Worm (Caenorhabditis elegans) whole organism, young adult: ENCODE results near the gene flcn-1.

Experiments used
- F22D6.2 ChIP-seq: sonication (generic microtip); optimal IDR thresholded peaks from 2 replicates; lab custom pipeline; 2016; ENCODE audit warnings: mild to moderate bottlenecking, missing genetic modification characterization, missing compliant biosample characterization
- T26A5.8 ChIP-seq: sonication (generic microtip); optimal IDR thresholded peaks from 2 replicates; lab custom pipeline; 2016; ENCODE audit warnings: missing genetic modification characterization, missing compliant biosample characterization
- Y67H2A.10 ChIP-seq: fragments of 200-800 bp; sonication (Bioruptor generic); conservative IDR thresholded peaks from 2 replicates; pipeline ENCODE4 v1.3.6; 2022; ENCODE audit warnings: missing genetic modification reagents, missing genetic modification characterization, missing compliant biosample characterization
- aptf-2 ChIP-seq: fragments of 200-800 bp; sonication (Bioruptor generic); conservative IDR thresholded peaks from 2 replicates; pipeline ENCODE4 v1.3.6; 2022; ENCODE audit warnings: missing genetic modification reagents, missing genetic modification characterization, missing compliant biosample characterization
- ets-4 ChIP-seq: fragments of 200-800 bp; sonication (Bioruptor generic); optimal IDR thresholded peaks from 2 replicates; lab custom pipeline; 2018; ENCODE audit warnings: mild to moderate bottlenecking, missing genetic modification characterization, missing compliant biosample characterization
- him-1 ChIP-seq: sonication (generic microtip); optimal IDR thresholded peaks from 2 replicates; lab custom pipeline; 2016; ENCODE audit warnings: missing genotype, missing genetic modification reagents, missing genetic modification characterization, missing compliant biosample characterization
- lin-35 ChIP-seq, 3 experiments: fragments of 150-350 bp in 2 of 3; sonication (generic microtip) in 1 of 3; optimal IDR thresholded peaks; 2 replicates each; lab custom pipeline; 2014 to 2018; ENCODE audit warnings: missing biosample characterization in 3 of 3, missing genetic modification characterization in 3 of 3, missing genetic modification reagents in 3 of 3
- sdz-38 ChIP-seq: sonication (generic microtip); optimal IDR thresholded peaks from 2 replicates; lab custom pipeline; 2016; ENCODE audit warnings: missing genotype, missing genetic modification characterization, missing compliant biosample characterization
- snpc-4 ChIP-seq, 5 experiments: fragments of 150-350 bp in 1 of 5; sonication (generic microtip) in 4 of 5; optimal IDR thresholded peaks; 2 replicates each; lab custom pipeline; 2014 to 2018; ENCODE audit warnings: missing genetic modification characterization in 5 of 5, missing biosample characterization in 3 of 5, antibody characterized with exemption in 2 of 5, mild to moderate bottlenecking in 2 of 5, missing compliant biosample characterization in 2 of 5, missing genotype in 2 of 5, moderate library complexity in 2 of 5, missing genetic modification reagents in 1 of 5
- tbx-9 ChIP-seq: sonication (generic microtip); optimal IDR thresholded peaks from 2 replicates; lab custom pipeline; 2016; ENCODE audit warnings: borderline replicate concordance, missing genetic modification characterization, inconsistent platforms, missing compliant biosample characterization
- unc-62 ChIP-seq: fragments of 150-350 bp; optimal IDR thresholded peaks from 2 replicates; lab custom pipeline; 2014; ENCODE audit warnings: missing biosample characterization, missing genetic modification reagents, missing genetic modification characterization
- zim-3 ChIP-seq: sonication (generic microtip); optimal IDR thresholded peaks from 2 replicates; lab custom pipeline; 2017; ENCODE audit warnings: mild to moderate bottlenecking, missing genetic modification characterization, moderate library complexity, missing compliant biosample characterization

- TF ChIP-seq tbx-9 (tag; lab: Kevin White, UChicago): no peak
- TF ChIP-seq him-1: no peak
- no peak for TF ChIP-seq snpc-4 (GFP tag; optimal IDR thresholded peaks at IDR 0.05; lab: Kevin White, UChicago)
- no peak for TF ChIP-seq snpc-4 (tag; optimal IDR thresholded peaks at IDR 0.05; lab: Kevin White, UChicago)
- no peak for TF ChIP-seq T26A5.8 (tag; lab: Kevin White, UChicago)
- no peak for TF ChIP-seq ets-4 (GFP tag; lab: Kevin White, UChicago)
- TF ChIP-seq unc-62 (GFP tag; lab: Kevin White, UChicago): no peak
- TF ChIP-seq aptf-2 (GFP tag; lab: Robert Waterston, UW): no peak
- TF ChIP-seq Y67H2A.10 (GFP tag; lab: Robert Waterston, UW): no peak
- TF ChIP-seq F22D6.2 (tag; lab: Kevin White, UChicago): no peak
- no peak for TF ChIP-seq sdz-38 (tag; lab: Kevin White, UChicago)
- no peak for TF ChIP-seq zim-3 (tag; lab: Kevin White, UChicago)
- TF ChIP-seq lin-35 (GFP tag; optimal IDR thresholded peaks at IDR 0.05; lab: Kevin White, UChicago): no peak
These were observed 51.1 kb downstream of the flcn-1 start, which contains the start of gene C15F1.2 for ce11 chrII:6979646-6980045.
